Worm (Caenorhabditis elegans): Measurements from ENCODE around the gene gsnl-1.

The gsnl-1 gene

DNA sequence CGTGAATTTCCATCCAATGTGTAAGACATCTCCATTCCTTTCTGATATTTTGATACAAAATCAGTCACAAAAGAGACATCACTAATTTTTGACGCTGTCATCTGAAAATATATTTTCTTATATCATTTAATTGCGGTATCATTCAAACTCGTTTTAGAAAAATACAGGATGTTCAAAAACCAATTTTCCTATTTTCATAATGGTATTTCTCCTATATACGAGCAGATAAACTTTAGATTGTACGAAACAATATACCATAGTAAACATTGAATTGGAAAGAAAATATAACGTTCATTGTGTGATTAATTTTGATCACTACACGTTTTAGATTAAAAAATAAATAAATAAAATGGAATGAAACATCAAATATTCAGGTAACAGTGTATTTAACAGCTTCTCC, 44.7 kb downstream of the gsnl-1 start, which contains the start of gene C50F4.16:
Gene C50F4.16 (minus strand): TSS at position 101 of the 400 bp plus-strand sequence.
- no peak for TF ChIP-seq ztf-28 (GFP tag; IDR thresholded peaks at IDR 0.05)
- no peak for TF ChIP-seq ama-1 (optimal IDR thresholded peaks at IDR 0.05)
- TF ChIP-seq ama-1 (GFP tag; optimal IDR thresholded peaks at IDR 0.05): peak in 1 of 2 experiments; percentile 26
- 0 out of 2 replicates have a peak, but pooled peaks have one; percentile 31 for TF ChIP-seq madf-6 (GFP tag; IDR thresholded peaks at IDR 0.05)
- no peak for TF ChIP-seq attf-3 (GFP tag; conservative IDR thresholded peaks at IDR 0.05)
- TF ChIP-seq bed-1 (GFP tag; IDR thresholded peaks at IDR 0.05): no peak
- no peak for TF ChIP-seq B0035.1 (tag; optimal IDR thresholded peaks at IDR 0.05)
- TF ChIP-seq rec-8 (tag; optimal IDR thresholded peaks at IDR 0.05): no peak
- no peak for TF ChIP-seq B0261.1 (tag; optimal IDR thresholded peaks at IDR 0.05)
- TF ChIP-seq lin-54 (GFP tag; optimal IDR thresholded peaks at IDR 0.05): no peak
- TF ChIP-seq lsy-27 (tag; optimal IDR thresholded peaks at IDR 0.05; ENCODE audit: borderline replicate concordance, insufficient read depth): no peak
- no peak for TF ChIP-seq ceh-91 (GFP tag; IDR thresholded peaks at IDR 0.05)

DNA sequence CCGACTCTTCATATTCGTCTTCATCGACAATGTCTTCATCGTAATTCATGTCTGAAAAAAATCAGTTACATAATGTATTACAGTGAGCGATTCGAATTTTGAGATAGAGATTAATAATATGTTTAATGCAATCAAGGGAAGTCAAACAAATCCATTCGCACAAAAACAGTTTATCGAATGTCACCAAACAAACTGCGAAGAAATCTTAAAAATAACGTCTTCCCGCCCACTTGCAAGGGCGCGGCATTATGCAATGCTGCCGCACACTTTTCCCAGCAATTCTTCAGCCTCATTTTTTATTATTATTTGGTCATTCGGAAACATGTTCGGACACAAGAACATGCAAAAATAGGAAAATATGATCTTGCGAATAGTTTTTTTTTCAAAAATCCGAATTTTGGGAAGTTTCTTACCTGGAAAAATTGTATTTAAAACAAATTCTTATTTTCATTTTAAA, 47.4 kb downstream of the gsnl-1 start, which contains the start of gene mdf-1:
Gene mdf-1 (minus strand): TSS at position 51 of the 457 bp plus-strand sequence.
- TF ChIP-seq ekl-4 (GFP tag; IDR thresholded peaks at IDR 0.05) (no peak), hrde-1 (tag; optimal IDR thresholded peaks at IDR 0.05; ENCODE audit: borderline replicate concordance) (peak; percentile 34), efl-1 (GFP tag; optimal IDR thresholded peaks at IDR 0.05) (peak; percentile 59), dpff-1 (tag; optimal IDR thresholded peaks at IDR 0.05) (no peak), F55B11.4 (tag; optimal IDR thresholded peaks at IDR 0.05; ENCODE audit: borderline replicate concordance, insufficient read depth) (no peak), zim-3 (tag; optimal IDR thresholded peaks at IDR 0.05) (no peak), tbx-9 (tag; optimal IDR thresholded peaks at IDR 0.05; ENCODE audit: borderline replicate concordance) (no peak), hlh-26 (GFP tag; conservative IDR thresholded peaks at IDR 0.05) (no peak), madf-10 (tag; optimal IDR thresholded peaks at IDR 0.05) (peak; percentile 26), D2030.7 (GFP tag; IDR thresholded peaks at IDR 0.05) (peak; percentile 17; the same call in 1 of the 2 replicates), ztf-22 (GFP tag; optimal IDR thresholded peaks at IDR 0.05) (no peak), F57A8.1 (GFP tag; optimal IDR thresholded peaks at IDR 0.05) (no peak), pha-4 (tag; optimal IDR thresholded peaks at IDR 0.05) (no peak), C17E4.6 (GFP tag; IDR thresholded peaks at IDR 0.05) (no peak), cebp-2 (GFP tag; IDR thresholded peaks at IDR 0.05) (no peak), nhr-90 (tag; optimal IDR thresholded peaks at IDR 0.05) (no peak), nfyb-1 (GFP tag; IDR thresholded peaks at IDR 0.05) (peak; percentile 34; the same call in 1 of the 2 replicates), Y67H2A.10 (GFP tag; conservative IDR thresholded peaks at IDR 0.05) (no peak), sdz-38 (tag; optimal IDR thresholded peaks at IDR 0.05) (no peak), aptf-3 (GFP tag; IDR thresholded peaks at IDR 0.05) (no peak), snpc-3.4 (tag; optimal IDR thresholded peaks at IDR 0.05) (peak; percentile 52), nfya-2 (GFP tag; IDR thresholded peaks at IDR 0.05) (no peak), ceh-27 (GFP tag; optimal IDR thresholded peaks at IDR 0.05) (peak; percentile 60), F10E7.11 (tag; optimal IDR thresholded peaks at IDR 0.05) (no peak), ama-1 (optimal IDR thresholded peaks at IDR 0.05) (peak; percentile 20), ama-1 (GFP tag; optimal IDR thresholded peaks at IDR 0.05) (no peak), somi-1 (GFP tag; optimal IDR thresholded peaks at IDR 0.05) (no peak), nhr-80 (tag; optimal IDR thresholded peaks at IDR 0.05) (peak; percentile 56), lag-1 (GFP tag; IDR thresholded peaks at IDR 0.05) (no peak), egrh-3 (GFP tag; IDR thresholded peaks at IDR 0.05) (no peak), hmg-1.2 (GFP tag; IDR thresholded peaks at IDR 0.05) (0 out of 2 replicates have a peak, but pooled peaks have one; percentile 12), egl-18 (GFP tag; IDR thresholded peaks at IDR 0.05) (no peak), ceh-40 (GFP tag; IDR thresholded peaks at IDR 0.05) (no peak), ceh-91 (GFP tag; IDR thresholded peaks at IDR 0.05) (no peak), gei-17 (GFP tag; optimal IDR thresholded peaks at IDR 0.05) (no peak), bed-2 (GFP tag; IDR thresholded peaks at IDR 0.05) (no peak), B0019.2 (GFP tag; conservative IDR thresholded peaks at IDR 0.05) (no peak), F37B4.10 (GFP tag; IDR thresholded peaks at IDR 0.05) (no peak)

Measured in whole organism, young adult.